Fruit fly (Drosophila melanogaster) whole organism, embryonic: ENCODE measurements around the gene CG46523.
A peak's percentile ranks its signal among the peaks of the same experiment; 100 is the strongest.

Experiments
- Atf3 ChIP-seq: fragments of 200-800 bp; sonication (Bioruptor generic); optimal IDR thresholded peaks from 3 replicates; lab custom pipeline; 2016; ENCODE audit warnings: missing biosample characterization, missing genetic modification characterization
- CG10543 ChIP-seq: fragments of 200-800 bp; sonication (Bioruptor generic); optimal IDR thresholded peaks from 3 replicates; lab custom pipeline; 2017; ENCODE audit warnings: missing biosample characterization, mild to moderate bottlenecking, missing genetic modification characterization, moderate library complexity
- CG12071 ChIP-seq: fragments of 200-800 bp; sonication (Bioruptor generic); optimal IDR thresholded peaks from 3 replicates; lab custom pipeline; 2018; ENCODE audit warnings: missing biosample characterization, mild to moderate bottlenecking, missing genetic modification characterization
- CG12769 ChIP-seq: fragments of 200-800 bp; sonication (Bioruptor generic); optimal IDR thresholded peaks from 2 replicates; lab custom pipeline; 2019; ENCODE audit warnings: missing biosample characterization, mild to moderate bottlenecking, missing genetic modification characterization, moderate library complexity
- CG13287 ChIP-seq: fragments of 200-800 bp; sonication (Bioruptor generic); IDR thresholded peaks from 2 replicates; pipeline ENCODE4 v1.3.6; 2022; ENCODE audit warnings: missing biosample characterization, missing genetic modification characterization; ENCODE audit not compliant: partially characterized antibody
- CG13424 ChIP-seq: fragments of 200-800 bp; sonication (Bioruptor generic); optimal IDR thresholded peaks from 2 replicates; lab custom pipeline; 2019; ENCODE audit warnings: missing biosample characterization, mild to moderate bottlenecking, missing genetic modification characterization, moderate library complexity
- CG14667 ChIP-seq: fragments of 200-800 bp; sonication (Bioruptor generic); IDR thresholded peaks from 2 replicates; pipeline ENCODE4 v1.3.6; 2022; ENCODE audit warnings: missing biosample characterization, missing genetic modification characterization
- CG14965 ChIP-seq: fragments of 200-800 bp; sonication (Bioruptor generic); optimal IDR thresholded peaks from 2 replicates; lab custom pipeline; 2016; ENCODE audit warnings: missing biosample characterization, missing genetic modification characterization, borderline replicate concordance
- CG1529 ChIP-seq: fragments of 200-800 bp; sonication (Bioruptor generic); optimal IDR thresholded peaks from 3 replicates; lab custom pipeline; 2018; ENCODE audit warnings: missing biosample characterization, missing genetic modification characterization
- CG15514 ChIP-seq: fragments of 200-800 bp; sonication (Bioruptor generic); optimal IDR thresholded peaks from 3 replicates; lab custom pipeline; 2017; ENCODE audit warnings: missing biosample characterization, missing genetic modification characterization, mild to moderate bottlenecking, moderate library complexity, missing genetic modification reagents
- CG1603 ChIP-seq: fragments of 200-800 bp; sonication (Bioruptor generic); optimal IDR thresholded peaks from 2 replicates; lab custom pipeline; 2019; ENCODE audit warnings: missing biosample characterization, mild to moderate bottlenecking, missing genetic modification characterization, moderate library complexity
- CG16863 ChIP-seq: fragments of 200-800 bp; sonication (Bioruptor generic); optimal IDR thresholded peaks from 3 replicates; lab custom pipeline; 2016; ENCODE audit warnings: missing biosample characterization, missing genetic modification characterization
- CG17912 ChIP-seq: fragments of 200-800 bp; sonication (Bioruptor generic); optimal IDR thresholded peaks from 2 replicates; lab custom pipeline; 2018; ENCODE audit warnings: missing biosample characterization, mild to moderate bottlenecking, missing genetic modification characterization
- CG1792 ChIP-seq: fragments of 200-800 bp; sonication (Bioruptor generic); optimal IDR thresholded peaks from 2 replicates; lab custom pipeline; 2016; ENCODE audit warnings: missing biosample characterization, missing genetic modification characterization
- CG2712 ChIP-seq: fragments of 200-800 bp; optimal IDR thresholded peaks from 3 replicates; lab custom pipeline; 2019; ENCODE audit warnings: missing biosample characterization, mild to moderate bottlenecking, missing genetic modification characterization, moderate library complexity
- CG5180 ChIP-seq: fragments of 200-800 bp; sonication (Bioruptor generic); optimal IDR thresholded peaks from 3 replicates; lab custom pipeline; 2017; ENCODE audit warnings: missing biosample characterization, missing genetic modification characterization, mild to moderate bottlenecking, moderate library complexity, missing genetic modification reagents
- CG5953 ChIP-seq: fragments of 200-800 bp; sonication (Bioruptor generic); IDR thresholded peaks from 2 replicates; pipeline ENCODE4 v1.3.6; 2022; ENCODE audit warnings: missing biosample characterization, missing genetic modification characterization
- CG6791 ChIP-seq: fragments of 200-800 bp; sonication (Bioruptor generic); IDR thresholded peaks from 3 replicates; pipeline ENCODE4 v1.3.6; 2022; ENCODE audit warnings: missing biosample characterization, missing genetic modification characterization; ENCODE audit not compliant: partially characterized antibody
- CG7987 ChIP-seq: fragments of 200-800 bp; sonication (Bioruptor generic); optimal IDR thresholded peaks from 2 replicates; lab custom pipeline; 2018; ENCODE audit warnings: missing biosample characterization, mild to moderate bottlenecking, missing genetic modification characterization, moderate library complexity
- CG8944 ChIP-seq: fragments of 200-800 bp; sonication (Bioruptor generic); optimal IDR thresholded peaks from 3 replicates; lab custom pipeline; 2016; ENCODE audit warnings: missing biosample characterization, missing genetic modification characterization
- CG9437 ChIP-seq: fragments of 200-800 bp; sonication (Bioruptor generic); optimal IDR thresholded peaks from 2 replicates; lab custom pipeline; 2018; ENCODE audit warnings: missing biosample characterization, mild to moderate bottlenecking, missing genetic modification characterization
- CTCF ChIP-seq: fragments of 200-800 bp; sonication (Bioruptor generic); optimal IDR thresholded peaks from 2 replicates; lab custom pipeline; 2017; ENCODE audit warnings: missing biosample characterization, mild to moderate bottlenecking, missing genetic modification characterization, moderate library complexity
- CrebB ChIP-seq: fragments of 200-800 bp; sonication (Bioruptor generic); optimal IDR thresholded peaks from 3 replicates; lab custom pipeline; 2018; ENCODE audit warnings: missing biosample characterization, mild to moderate bottlenecking, missing genetic modification characterization
- D19A ChIP-seq: fragments of 200-800 bp; optimal IDR thresholded peaks from 3 replicates; lab custom pipeline; 2019; ENCODE audit warnings: missing biosample characterization, mild to moderate bottlenecking, missing genetic modification characterization, moderate library complexity
- Fer2 ChIP-seq: fragments of 200-800 bp; sonication (Bioruptor generic); optimal IDR thresholded peaks from 2 replicates; lab custom pipeline; 2018; ENCODE audit warnings: missing biosample characterization, mild to moderate bottlenecking, missing genetic modification characterization, moderate library complexity
- HmgZ ChIP-seq: fragments of 200-800 bp; sonication (Bioruptor generic); optimal IDR thresholded peaks from 2 replicates; lab custom pipeline; 2018; ENCODE audit warnings: missing biosample characterization, mild to moderate bottlenecking, missing genetic modification characterization
- Jarid2 ChIP-seq: fragments of 200-800 bp; sonication (Bioruptor generic); optimal IDR thresholded peaks from 3 replicates; lab custom pipeline; 2017; ENCODE audit warnings: mild to moderate bottlenecking, missing biosample characterization, missing genetic modification reagents, missing genetic modification characterization
- Opbp ChIP-seq: fragments of 200-800 bp; sonication (Bioruptor generic); IDR thresholded peaks from 3 replicates; pipeline ENCODE4 v1.3.6; 2022; ENCODE audit warnings: missing biosample characterization, missing genetic modification characterization; ENCODE audit not compliant: partially characterized antibody
- Sox102F ChIP-seq: fragments of 200-800 bp; sonication (Bioruptor generic); optimal IDR thresholded peaks from 2 replicates; lab custom pipeline; 2018; ENCODE audit warnings: missing biosample characterization, mild to moderate bottlenecking, missing genetic modification characterization, moderate library complexity
- ara ChIP-seq: fragments of 200-800 bp; sonication (Bioruptor generic); IDR thresholded peaks from 2 replicates; pipeline ENCODE4 v1.3.6; 2022; ENCODE audit warnings: missing biosample characterization, missing genetic modification characterization
- az2 ChIP-seq: fragments of 200-800 bp; sonication (Bioruptor generic); optimal IDR thresholded peaks from 3 replicates; lab custom pipeline; 2016; ENCODE audit warnings: missing biosample characterization, missing genetic modification characterization
- cwo ChIP-seq: fragments of 200-800 bp; sonication (Bioruptor generic); optimal IDR thresholded peaks from 3 replicates; lab custom pipeline; 2017; ENCODE audit warnings: missing biosample characterization, missing genetic modification characterization, mild to moderate bottlenecking, moderate library complexity, missing genetic modification reagents
- dati ChIP-seq: fragments of 200-800 bp; sonication (Bioruptor generic); IDR thresholded peaks from 2 replicates; pipeline ENCODE4 v1.3.6; 2022; ENCODE audit warnings: missing biosample characterization, missing genetic modification characterization
- dimm ChIP-seq: fragments of 200-800 bp; sonication (Bioruptor generic); IDR thresholded peaks from 2 replicates; pipeline ENCODE4 v1.3.6; 2022; ENCODE audit warnings: missing biosample characterization, missing genetic modification characterization
- dpn ChIP-seq, 2 experiments: fragments of 200-800 bp; sonication (Bioruptor generic); optimal IDR thresholded peaks; 3 replicates each; lab custom pipeline; 2016; ENCODE audit warnings: missing biosample characterization in 2 of 2, missing genetic modification characterization in 2 of 2
- eve ChIP-seq, 2 experiments: fragments of >200 bp; optimal IDR thresholded peaks; 2 replicates each; lab custom pipeline; 2017; ENCODE audit warnings: missing biosample characterization in 2 of 2, missing genetic modification characterization in 2 of 2
- grn ChIP-seq: fragments of 200-800 bp; sonication (Bioruptor generic); optimal IDR thresholded peaks from 3 replicates; lab custom pipeline; 2017; ENCODE audit warnings: missing biosample characterization, missing genetic modification characterization
- her ChIP-seq: fragments of 200-800 bp; sonication (Bioruptor generic); optimal IDR thresholded peaks from 2 replicates; lab custom pipeline; 2016; ENCODE audit warnings: missing biosample characterization, missing genetic modification characterization
- hth ChIP-seq: fragments of >200 bp; optimal IDR thresholded peaks from 2 replicates; lab custom pipeline; 2017; ENCODE audit warnings: inconsistent platforms
- insv ChIP-seq, 2 experiments: fragments of 200-800 bp; sonication (Bioruptor generic); optimal IDR thresholded peaks; 3 replicates each; lab custom pipeline; 2016 to 2018; ENCODE audit warnings: missing biosample characterization in 2 of 2, missing genetic modification characterization in 2 of 2
- jing ChIP-seq: fragments of 200-800 bp; sonication (Bioruptor generic); optimal IDR thresholded peaks from 2 replicates; lab custom pipeline; 2018; ENCODE audit warnings: missing biosample characterization, mild to moderate bottlenecking, missing genetic modification characterization
- klu ChIP-seq: fragments of 200-800 bp; sonication (Bioruptor generic); IDR thresholded peaks from 2 replicates; pipeline ENCODE4 v1.3.6; 2022; ENCODE audit warnings: missing biosample characterization, missing genetic modification characterization
- lbe ChIP-seq: fragments of 200-800 bp; sonication (Bioruptor generic); optimal IDR thresholded peaks from 2 replicates; lab custom pipeline; 2016; ENCODE audit warnings: missing biosample characterization, mild to moderate bottlenecking, missing genetic modification characterization
- peb ChIP-seq: fragments of 200-800 bp; sonication (Bioruptor generic); IDR thresholded peaks from 2 replicates; pipeline ENCODE4 v1.3.6; 2022; ENCODE audit warnings: missing biosample characterization, missing genetic modification characterization
- ro ChIP-seq: fragments of 200-800 bp; sonication (Bioruptor generic); IDR thresholded peaks from 2 replicates; pipeline ENCODE4 v1.3.6; 2022; ENCODE audit warnings: missing biosample characterization, missing genetic modification characterization
- schlank ChIP-seq: fragments of 200-800 bp; sonication (Bioruptor generic); optimal IDR thresholded peaks from 2 replicates; lab custom pipeline; 2018; ENCODE audit warnings: missing biosample characterization, mild to moderate bottlenecking, missing genetic modification characterization
- scrt ChIP-seq: fragments of 200-800 bp; sonication (Bioruptor generic); optimal IDR thresholded peaks from 2 replicates; lab custom pipeline; 2018; ENCODE audit warnings: missing biosample characterization, mild to moderate bottlenecking, missing genetic modification characterization, moderate library complexity
- trh ChIP-seq: fragments of 200-800 bp; sonication (Bioruptor generic); optimal IDR thresholded peaks from 2 replicates; lab custom pipeline; 2016; ENCODE audit warnings: missing biosample characterization, missing genetic modification characterization
- unc-4 ChIP-seq: fragments of 200-800 bp; sonication (Bioruptor generic); IDR thresholded peaks from 2 replicates; pipeline ENCODE4 v1.3.6; 2022; ENCODE audit warnings: missing biosample characterization, missing genetic modification characterization; ENCODE audit not compliant: partially characterized antibody
- wdn ChIP-seq: fragments of 200-800 bp; sonication (Bioruptor generic); IDR thresholded peaks from 2 replicates; pipeline ENCODE4 v1.3.6; 2022; ENCODE audit warnings: missing biosample characterization, missing genetic modification characterization

CG46523 gene

dm6 chr3L:1967452-1968310, 28.8 kb upstream of the CG46523 start (continued):
- TF ChIP-seq insv (GFP tag; optimal IDR thresholded peaks at IDR 0.05; lab: Kevin White, UChicago): no peak
- TF ChIP-seq CG13287 (GFP tag; lab: Robert Waterston, UW): no peak; the same call in 1 of the 2 replicates
- peak; percentile 91 for TF ChIP-seq CG10543 (GFP tag; lab: Kevin White, UChicago)
- no peak for TF ChIP-seq dati (GFP tag; lab: Robert Waterston, UW)
- no peak for TF ChIP-seq peb (GFP tag; lab: Robert Waterston, UW)
- TF ChIP-seq CG14667 (GFP tag; lab: Robert Waterston, UW): no peak
- TF ChIP-seq CG13424 (tag; lab: Kevin White, UChicago): no peak
- TF ChIP-seq jing (GFP tag; lab: Kevin White, UChicago): no peak
- no peak for TF ChIP-seq CG1603
- TF ChIP-seq lbe (GFP tag; lab: Kevin White, UChicago): peak; percentile 11
- no peak for TF ChIP-seq wdn (GFP tag; lab: Robert Waterston, UW)
- peak; percentile 4 for TF ChIP-seq CrebB
- TF ChIP-seq CTCF (GFP tag; lab: Kevin White, UChicago): no peak
- TF ChIP-seq CG6791 (GFP tag; lab: Robert Waterston, UW): no peak
- TF ChIP-seq CG1792: no peak
- TF ChIP-seq her (GFP tag; lab: Kevin White, UChicago): no peak
- no peak for TF ChIP-seq CG5180
- peak; percentile 74 for TF ChIP-seq CG12769 (tag; lab: Kevin White, UChicago)
- TF ChIP-seq Atf3 (GFP tag; lab: Kevin White, UChicago): no peak
- TF ChIP-seq ro (GFP tag; lab: Robert Waterston, UW): no peak
- peak; percentile 74 for TF ChIP-seq CG7987 (GFP tag; lab: Kevin White, UChicago)
- no peak for TF ChIP-seq CG15514 (GFP tag; lab: Kevin White, UChicago)
- no peak for TF ChIP-seq Opbp (GFP tag; lab: Robert Waterston, UW)
- TF ChIP-seq schlank (tag; lab: Kevin White, UChicago): no peak
- no peak for TF ChIP-seq trh
- TF ChIP-seq Sox102F: no peak
- TF ChIP-seq CG2712 (tag; lab: Kevin White, UChicago): no peak
- TF ChIP-seq D19A (tag; lab: Kevin White, UChicago): no peak
- no peak for TF ChIP-seq hth (lab: Kevin White, UChicago)
- no peak for TF ChIP-seq CG12071 (GFP tag; lab: Kevin White, UChicago)
- no peak for TF ChIP-seq CG17912 (GFP tag; lab: Kevin White, UChicago)
- peak; percentile 38 for TF ChIP-seq HmgZ (tag; lab: Kevin White, UChicago)
- no peak for TF ChIP-seq CG5953
- peak; percentile 77 for TF ChIP-seq grn (GFP tag; lab: Kevin White, UChicago)
- peak; percentile 71 for TF ChIP-seq cwo (GFP tag; lab: Kevin White, UChicago)
- TF ChIP-seq scrt (GFP tag; lab: Kevin White, UChicago): no peak
- TF ChIP-seq az2 (GFP tag; lab: Kevin White, UChicago): no peak
- TF ChIP-seq Jarid2 (GFP tag; lab: Kevin White, UChicago): peak; percentile 35
- TF ChIP-seq CG14965 (GFP tag; lab: Kevin White, UChicago): no peak
- TF ChIP-seq klu (GFP tag; lab: Robert Waterston, UW): no peak
- 0 out of 2 replicates have a peak, but pooled peaks have one; percentile 21 for TF ChIP-seq unc-4 (GFP tag; lab: Robert Waterston, UW)
- no peak for TF ChIP-seq eve (GFP tag; optimal IDR thresholded peaks at IDR 0.05; lab: Kevin White, UChicago)
- no peak for TF ChIP-seq dimm
- TF ChIP-seq Fer2 (tag; lab: Kevin White, UChicago): no peak
- no peak for TF ChIP-seq CG16863 (GFP tag; lab: Kevin White, UChicago)
- no peak for TF ChIP-seq dpn (GFP tag; optimal IDR thresholded peaks at IDR 0.05; lab: Kevin White, UChicago)
- no peak for TF ChIP-seq CG1529
- no peak for TF ChIP-seq CG8944
- no peak for TF ChIP-seq CG9437
- TF ChIP-seq ara: no peak
